Fruit fly (Drosophila melanogaster) whole organism, embryonic: ENCODE results near the gene nompC.

Source experiments
- Bgb ChIP-seq: fragments of 200-800 bp; sonication (Bioruptor generic); IDR thresholded peaks from 2 replicates; pipeline ENCODE4 v1.3.6; 2022; ENCODE audit warnings: missing biosample characterization, missing genetic modification characterization; ENCODE audit not compliant: partially characterized antibody
- Blimp-1 ChIP-seq: fragments of 200-800 bp; sonication (Bioruptor generic); optimal IDR thresholded peaks from 3 replicates; lab custom pipeline; 2018; ENCODE audit warnings: missing biosample characterization, missing genetic modification characterization, mild to moderate bottlenecking, moderate library complexity, missing genetic modification reagents
- CG1024 ChIP-seq: fragments of 200-800 bp; sonication (Bioruptor generic); IDR thresholded peaks from 2 replicates; pipeline ENCODE4 v1.3.6; 2022; ENCODE audit warnings: missing biosample characterization, missing genetic modification characterization
- CG1233 ChIP-seq: fragments of 200-800 bp; sonication (Bioruptor generic); optimal IDR thresholded peaks from 4 replicates; lab custom pipeline; 2018; ENCODE audit warnings: missing biosample characterization, mild to moderate bottlenecking, missing genetic modification characterization
- CG13894 ChIP-seq: fragments of 200-800 bp; sonication (Bioruptor generic); optimal IDR thresholded peaks from 3 replicates; lab custom pipeline; 2018; ENCODE audit warnings: missing biosample characterization, mild to moderate bottlenecking, missing genetic modification characterization, moderate library complexity
- CG17612 ChIP-seq: fragments of 200-800 bp; sonication (Bioruptor generic); IDR thresholded peaks from 2 replicates; pipeline ENCODE4 v1.3.6; 2022; ENCODE audit warnings: missing biosample characterization, missing genetic modification characterization
- CG18476 ChIP-seq: fragments of 200-800 bp; sonication (Bioruptor generic); optimal IDR thresholded peaks from 2 replicates; lab custom pipeline; 2016; ENCODE audit warnings: missing biosample characterization, mild to moderate bottlenecking, missing genetic modification characterization
- CG2199 ChIP-seq: fragments of 200-800 bp; sonication (Bioruptor generic); IDR thresholded peaks from 3 replicates; pipeline ENCODE4 v1.3.6; 2022; ENCODE audit warnings: missing biosample characterization, missing genetic modification characterization
- CG30020 ChIP-seq: fragments of 200-800 bp; optimal IDR thresholded peaks from 2 replicates; lab custom pipeline; 2019; ENCODE audit warnings: missing biosample characterization, mild to moderate bottlenecking, missing genetic modification characterization, moderate library complexity
- CG3065 ChIP-seq: fragments of 200-800 bp; sonication (Bioruptor generic); optimal IDR thresholded peaks from 2 replicates; lab custom pipeline; 2016; ENCODE audit warnings: missing biosample characterization, missing genetic modification characterization
- CG5180 ChIP-seq: fragments of 200-800 bp; sonication (Bioruptor generic); optimal IDR thresholded peaks from 3 replicates; lab custom pipeline; 2017; ENCODE audit warnings: missing biosample characterization, missing genetic modification characterization, mild to moderate bottlenecking, moderate library complexity, missing genetic modification reagents
- CG6175 ChIP-seq: fragments of 200-800 bp; sonication (Bioruptor generic); IDR thresholded peaks from 3 replicates; pipeline ENCODE4 v1.3.6; 2022; ENCODE audit warnings: missing biosample characterization, missing genetic modification characterization
- CG6854 ChIP-seq: fragments of 200-800 bp; sonication (Bioruptor generic); optimal IDR thresholded peaks from 3 replicates; lab custom pipeline; 2017; ENCODE audit warnings: missing biosample characterization, mild to moderate bottlenecking, missing genetic modification characterization
- CG7745 ChIP-seq: fragments of 200-800 bp; sonication (Bioruptor generic); optimal IDR thresholded peaks from 2 replicates; lab custom pipeline; 2018; ENCODE audit warnings: missing biosample characterization, mild to moderate bottlenecking, missing genetic modification characterization, moderate library complexity
- CG8388 ChIP-seq: fragments of 200-800 bp; sonication (Bioruptor generic); optimal IDR thresholded peaks from 2 replicates; lab custom pipeline; 2019; ENCODE audit warnings: missing biosample characterization, mild to moderate bottlenecking, missing genetic modification characterization, moderate library complexity
- Deaf1 ChIP-seq: fragments of 200-800 bp; optimal IDR thresholded peaks from 3 replicates; lab custom pipeline; 2019; ENCODE audit warnings: missing biosample characterization, mild to moderate bottlenecking, missing genetic modification characterization, moderate library complexity
- Dref ChIP-seq: fragments of 200-800 bp; sonication (Bioruptor generic); IDR thresholded peaks from 2 replicates; pipeline ENCODE4 v1.3.6; 2022; ENCODE audit warnings: missing biosample characterization, missing genetic modification characterization
- HHEX ChIP-seq: fragments of 200-800 bp; sonication (Bioruptor generic); optimal IDR thresholded peaks from 3 replicates; lab custom pipeline; 2017; ENCODE audit warnings: missing biosample characterization, mild to moderate bottlenecking, missing genetic modification characterization, missing genetic modification reagents
- Med ChIP-seq: fragments of 200-800 bp; sonication (Bioruptor generic); peaks from one replicate; lab custom pipeline; 2016; ENCODE audit warnings: missing biosample characterization, missing genetic modification characterization, mild to moderate bottlenecking, inconsistent platforms, moderate library complexity
- Scr ChIP-seq: fragments of 200-800 bp; sonication (Bioruptor generic); IDR thresholded peaks from 2 replicates; pipeline ENCODE4 v1.3.6; 2022; ENCODE audit warnings: missing biosample characterization, missing genetic modification characterization; ENCODE audit not compliant: partially characterized antibody
- Trl ChIP-seq, 3 experiments: fragments of >200 bp in 2 of 3; fragments of 200-800 bp in 1 of 3; sonication (Bioruptor generic) in 1 of 3; optimal IDR thresholded peaks; 2 replicates in 1 of 3; 3 replicates in 2 of 3; lab custom pipeline; 2016 to 2017; ENCODE audit warnings: missing biosample characterization in 1 of 3, missing genetic modification characterization in 1 of 3
- cg ChIP-seq: fragments of 200-800 bp; sonication (Bioruptor generic); optimal IDR thresholded peaks from 3 replicates; lab custom pipeline; 2019; ENCODE audit warnings: missing biosample characterization, mild to moderate bottlenecking, missing genetic modification characterization, moderate library complexity
- chm ChIP-seq: fragments of 200-800 bp; sonication (Bioruptor generic); IDR thresholded peaks from 2 replicates; pipeline ENCODE4 v1.3.6; 2022; ENCODE audit warnings: missing biosample characterization, missing genetic modification characterization
- hth ChIP-seq: fragments of >200 bp; optimal IDR thresholded peaks from 2 replicates; lab custom pipeline; 2017; ENCODE audit warnings: inconsistent platforms
- kay ChIP-seq: fragments of 200-800 bp; sonication (Bioruptor generic); optimal IDR thresholded peaks from 2 replicates; lab custom pipeline; 2016; ENCODE audit warnings: missing biosample characterization, missing genetic modification characterization
- kni ChIP-seq: fragments of 200-800 bp; sonication (Bioruptor generic); optimal IDR thresholded peaks from 3 replicates; lab custom pipeline; 2017; ENCODE audit warnings: mild to moderate bottlenecking, missing biosample characterization, missing genetic modification reagents, missing genetic modification characterization
- maf-S ChIP-seq: fragments of 200-800 bp; sonication (Bioruptor generic); optimal IDR thresholded peaks from 2 replicates; lab custom pipeline; 2016; ENCODE audit warnings: missing biosample characterization, missing genetic modification characterization
- mam ChIP-seq: fragments of 200-800 bp; sonication (Bioruptor generic); optimal IDR thresholded peaks from 3 replicates; lab custom pipeline; 2016; ENCODE audit warnings: missing biosample characterization, missing genetic modification characterization
- oc ChIP-seq: fragments of 200-800 bp; sonication (Bioruptor generic); optimal IDR thresholded peaks from 2 replicates; lab custom pipeline; 2018; ENCODE audit warnings: missing biosample characterization, mild to moderate bottlenecking, missing genetic modification characterization, moderate library complexity
- pb ChIP-seq: fragments of 200-800 bp; sonication (Bioruptor generic); optimal IDR thresholded peaks from 3 replicates; lab custom pipeline; 2016; ENCODE audit warnings: missing biosample characterization, missing genetic modification characterization
- pita ChIP-seq: fragments of 200-800 bp; sonication (Bioruptor generic); optimal IDR thresholded peaks from 2 replicates; lab custom pipeline; 2017; ENCODE audit warnings: missing biosample characterization, mild to moderate bottlenecking, missing genetic modification characterization
- sc ChIP-seq, 3 experiments: fragments of >200 bp in 2 of 3; fragments of 200-800 bp in 1 of 3; sonication (Bioruptor generic) in 1 of 3; optimal IDR thresholded peaks; 2 replicates in 2 of 3; 3 replicates in 1 of 3; lab custom pipeline; 2017; ENCODE audit warnings: mild to moderate bottlenecking in 1 of 3, missing biosample characterization in 1 of 3, missing genetic modification characterization in 1 of 3, missing genetic modification reagents in 1 of 3
- slp2 ChIP-seq: fragments of 200-800 bp; sonication (Bioruptor generic); optimal IDR thresholded peaks from 2 replicates; lab custom pipeline; 2016; ENCODE audit warnings: missing biosample characterization, missing genetic modification characterization
- so ChIP-seq: fragments of 200-800 bp; sonication (Bioruptor generic); IDR thresholded peaks from 3 replicates; pipeline ENCODE4 v1.3.6; 2022; ENCODE audit warnings: missing biosample characterization, missing genetic modification characterization
- sr ChIP-seq: fragments of 200-800 bp; sonication (Bioruptor generic); IDR thresholded peaks from 3 replicates; pipeline ENCODE4 v1.3.6; 2022; ENCODE audit warnings: missing biosample characterization, missing genetic modification characterization
- wdn ChIP-seq: fragments of 200-800 bp; sonication (Bioruptor generic); IDR thresholded peaks from 2 replicates; pipeline ENCODE4 v1.3.6; 2022; ENCODE audit warnings: missing biosample characterization, missing genetic modification characterization
- z ChIP-seq: fragments of 200-800 bp; sonication (Bioruptor generic); IDR thresholded peaks from 3 replicates; pipeline ENCODE4 v1.3.6; 2022; ENCODE audit warnings: missing biosample characterization, missing genetic modification characterization
- zf30C ChIP-seq: fragments of 200-800 bp; sonication (Bioruptor generic); optimal IDR thresholded peaks from 3 replicates; lab custom pipeline; 2018; ENCODE audit warnings: missing biosample characterization, mild to moderate bottlenecking, missing genetic modification characterization

nompC gene

DNA sequence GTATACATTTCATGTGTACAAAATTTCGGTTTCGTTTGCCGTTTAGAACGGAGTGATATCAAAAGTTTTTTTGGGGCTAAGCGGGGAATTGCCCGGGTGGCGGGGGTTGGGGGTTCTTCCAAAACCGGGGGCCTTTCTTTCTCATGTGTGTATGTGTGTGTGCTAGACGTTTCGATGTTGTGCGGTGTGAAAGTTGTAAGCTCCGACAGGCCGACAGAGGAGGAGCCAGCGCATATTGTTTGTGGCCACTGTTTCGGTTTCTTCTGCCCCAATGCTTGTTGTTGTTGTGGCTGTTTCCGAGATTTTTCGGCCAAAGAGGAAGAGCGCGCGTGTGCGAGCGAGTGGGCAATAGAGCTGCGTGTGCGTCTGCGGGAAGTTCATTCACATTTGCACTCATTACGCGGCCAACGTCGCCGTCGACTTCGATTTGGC, 45.7 kb upstream of the nompC start (continued):
- TF ChIP-seq CG13894: no peak
- TF ChIP-seq cg: peak; percentile 48
- no peak for TF ChIP-seq CG17612 (GFP tag; lab: Robert Waterston, UW)
- peak; percentile 4 for TF ChIP-seq HHEX (GFP tag; lab: Kevin White, UChicago)
- TF ChIP-seq kni (GFP tag; lab: Kevin White, UChicago): peak; percentile 21
- TF ChIP-seq Bgb (GFP tag; lab: Robert Waterston, UW): 0 out of 2 replicates have a peak, but pooled peaks have one; percentile 10
- TF ChIP-seq CG6854 (GFP tag; lab: Kevin White, UChicago): no peak
- TF ChIP-seq maf-S (GFP tag; lab: Kevin White, UChicago): no peak
- TF ChIP-seq CG6175 (GFP tag; lab: Robert Waterston, UW): 0 out of 3 replicates have a peak, but pooled peaks have one; percentile 18
- no peak for TF ChIP-seq Dref
- no peak for TF ChIP-seq CG30020 (tag; lab: Kevin White, UChicago)
- no peak for TF ChIP-seq Scr
- TF ChIP-seq CG7745 (tag; lab: Kevin White, UChicago): no peak
- 0 out of 3 replicates have a peak, but pooled peaks have one; percentile 30 for TF ChIP-seq z (GFP tag; lab: Robert Waterston, UW)
- TF ChIP-seq CG18476 (GFP tag; lab: Kevin White, UChicago): no peak
- TF ChIP-seq Blimp-1 (GFP tag; lab: Kevin White, UChicago): peak; percentile 99
- peak; percentile 1 for TF ChIP-seq Deaf1 (tag; lab: Kevin White, UChicago)
- peak; percentile 10 for TF ChIP-seq oc (tag; lab: Kevin White, UChicago)
- no peak for TF ChIP-seq wdn (GFP tag; lab: Robert Waterston, UW)
- peak; percentile 67; the same call in 1 of the 3 replicates for TF ChIP-seq CG2199 (GFP tag; lab: Robert Waterston, UW)
- TF ChIP-seq CG3065 (GFP tag; lab: Kevin White, UChicago): no peak
- TF ChIP-seq so (GFP tag; lab: Robert Waterston, UW): 0 out of 3 replicates have a peak, but pooled peaks have one; percentile 15
- peak; percentile 80 for TF ChIP-seq sr (GFP tag; lab: Robert Waterston, UW)
- no peak for TF ChIP-seq hth (lab: Kevin White, UChicago)
- TF ChIP-seq mam (GFP tag; lab: Kevin White, UChicago): no peak
- TF ChIP-seq chm: peak; percentile 19; the same call in 1 of the 2 replicates
- TF ChIP-seq Trl (optimal IDR thresholded peaks at IDR 0.05; lab: Kevin White, UChicago): no peak
- TF ChIP-seq Trl (GFP tag; optimal IDR thresholded peaks at IDR 0.05; lab: Kevin White, UChicago): no peak
- no peak for TF ChIP-seq pita (GFP tag; lab: Kevin White, UChicago)
- peak; percentile 75 for TF ChIP-seq CG8388 (GFP tag; lab: Kevin White, UChicago)
- TF ChIP-seq slp2 (GFP tag; lab: Kevin White, UChicago): no peak
- peak; percentile 37; the same call in 1 of the 2 replicates for TF ChIP-seq CG1024 (GFP tag; lab: Robert Waterston, UW)
- TF ChIP-seq kay (GFP tag; lab: Kevin White, UChicago): no peak
- peak; percentile 87 for TF ChIP-seq CG5180
- no peak for TF ChIP-seq zf30C (GFP tag; lab: Kevin White, UChicago)
- peak; percentile 13 for TF ChIP-seq Med (GFP tag; lab: Kevin White, UChicago)
- TF ChIP-seq sc (optimal IDR thresholded peaks at IDR 0.05; lab: Kevin White, UChicago): no peak
- TF ChIP-seq sc (GFP tag; optimal IDR thresholded peaks at IDR 0.05; lab: Kevin White, UChicago): no peak
- no peak for TF ChIP-seq pb
- TF ChIP-seq CG1233 (GFP tag; lab: Kevin White, UChicago): no peak
